Worm (Caenorhabditis elegans): ENCODE results near the gene H20E11.3.

DNA sequence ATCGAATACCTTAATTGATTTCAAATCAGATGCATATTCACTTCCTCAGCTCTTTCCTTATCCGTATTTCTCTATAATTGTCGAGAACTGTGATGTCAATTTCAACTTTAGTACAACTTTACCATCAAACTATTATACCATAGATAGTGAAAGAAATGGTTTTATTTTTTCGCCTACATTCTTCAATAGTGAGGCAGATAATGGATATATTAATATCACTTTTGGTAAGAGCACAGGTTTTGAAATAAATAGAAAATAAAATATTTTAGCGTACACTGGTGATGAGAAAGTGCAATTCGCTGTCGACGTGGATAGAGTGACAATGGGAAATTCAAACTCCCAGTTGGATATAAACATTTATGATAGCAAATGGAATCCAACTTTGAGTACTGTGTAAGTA, 7.6 kb downstream of the H20E11.3 start:
- TF ChIP-seq F16B12.6 (tag; optimal IDR thresholded peaks at IDR 0.05) (no peak), unc-62 (GFP tag; optimal IDR thresholded peaks at IDR 0.05) (no peak), nhr-237 (tag; optimal IDR thresholded peaks at IDR 0.05) (no peak), lin-13 (GFP tag; optimal IDR thresholded peaks at IDR 0.05) (no peak), nhr-77 (tag; optimal IDR thresholded peaks at IDR 0.05) (no peak)

Measured in whole organism, L1 larva.